Worm (Caenorhabditis elegans): ENCODE results near the gene rib-2.

Gene rib-2

DNA sequence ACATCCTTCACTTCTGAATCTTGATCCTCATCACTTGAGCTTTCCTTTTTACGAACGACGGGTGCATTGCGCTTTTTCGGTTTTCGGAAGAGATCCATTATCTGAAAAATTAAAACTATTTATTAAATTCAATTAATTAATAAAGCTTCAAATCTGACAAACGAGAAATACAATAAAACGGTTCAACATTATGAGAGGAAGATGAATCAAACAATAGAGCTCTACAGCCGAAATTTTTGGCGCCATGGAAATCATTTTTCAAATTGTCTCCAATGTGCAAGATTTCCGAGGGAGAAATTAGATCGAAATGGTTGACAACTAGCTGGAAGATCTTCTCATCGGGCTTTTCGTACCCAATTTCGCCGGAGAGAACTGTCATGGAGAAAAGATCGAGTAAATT is 14.9 kb downstream of the rib-2 start, which contains the start of gene rnf-113:
TSS of gene rnf-113 (minus strand) at position 101 of the 400 bp plus-strand sequence.
- TF ChIP-seq unc-62 (GFP tag; optimal IDR thresholded peaks at IDR 0.05): no peak

DNA sequence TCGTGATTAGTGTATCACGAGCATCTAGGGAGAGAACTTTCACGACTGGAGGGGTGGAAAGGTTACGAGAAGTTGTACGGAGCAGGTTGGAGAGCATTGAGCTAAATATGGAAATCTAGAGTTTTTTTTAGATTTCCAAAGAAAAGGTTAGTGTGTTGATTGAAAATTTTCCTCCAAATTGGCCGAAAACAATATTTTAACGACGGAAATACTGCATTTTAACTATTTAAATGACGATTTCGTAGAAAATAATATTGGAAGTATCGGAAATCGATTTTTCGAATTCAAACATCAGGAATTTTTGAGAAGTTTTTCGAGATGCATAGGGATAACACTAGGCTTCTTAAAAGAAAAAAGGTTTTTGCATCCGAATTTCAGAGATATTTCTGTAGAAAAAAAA is 15.8 kb downstream of the rib-2 start, which contains the start of gene K01G5.10:
TSS of gene K01G5.10 (minus strand) at position 101 of the 400 bp plus-strand sequence.
- TF ChIP-seq unc-62 (GFP tag; optimal IDR thresholded peaks at IDR 0.05): no peak

ce11 chrIII:10759050-10760023 is 16.7 kb downstream of the rib-2 start, which contains the start of gene tasp-1:
Gene tasp-1, plus strand, starts transcription at chrIII:10759307.
- peak; percentile 64 for TF ChIP-seq unc-62 (GFP tag; optimal IDR thresholded peaks at IDR 0.05)

DNA sequence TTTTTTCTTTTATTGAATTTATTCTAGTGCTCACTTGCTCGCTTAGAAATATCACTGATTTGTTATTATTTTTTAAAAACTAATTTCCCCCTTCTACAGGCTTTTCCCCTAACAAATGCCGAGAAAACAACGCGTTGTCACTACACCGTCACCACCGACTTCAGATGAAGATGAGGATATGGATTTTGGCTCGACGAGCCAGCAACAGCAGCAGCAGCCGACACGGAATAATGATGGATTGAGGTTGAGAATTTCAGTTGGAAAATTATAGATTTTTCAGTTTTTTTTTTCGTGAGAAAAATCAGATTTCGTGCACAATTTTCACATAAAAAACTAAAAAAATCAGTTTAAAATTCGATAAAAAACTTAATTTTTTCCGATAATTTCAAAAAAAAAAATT is 20.4 kb downstream of the rib-2 start, which contains the start of gene dpy-28:
TSS of gene dpy-28 (plus strand) at position 100 of the 400 bp plus-strand sequence.
- TF ChIP-seq unc-62 (GFP tag; optimal IDR thresholded peaks at IDR 0.05): no peak

DNA sequence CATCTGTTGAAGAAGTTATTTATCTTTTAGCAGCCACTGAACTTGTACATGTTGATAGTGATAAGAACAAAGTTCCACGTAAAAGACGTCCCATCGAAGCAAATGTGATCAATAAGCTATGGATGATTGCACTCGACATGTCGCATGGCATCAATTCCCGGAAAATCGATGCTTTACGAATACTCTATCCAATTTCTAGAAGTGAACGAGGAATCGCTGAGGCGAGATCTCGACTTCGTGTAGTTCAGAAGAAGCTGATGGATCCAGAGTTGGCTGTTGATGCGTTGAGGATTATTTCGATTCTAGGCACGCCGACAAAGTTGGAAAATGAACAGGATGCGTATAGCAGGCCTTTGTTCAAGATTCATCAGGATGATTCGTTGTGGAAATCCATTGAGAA is 27.1 kb downstream of the rib-2 start:
- no peak for TF ChIP-seq unc-62 (GFP tag; optimal IDR thresholded peaks at IDR 0.05)

DNA sequence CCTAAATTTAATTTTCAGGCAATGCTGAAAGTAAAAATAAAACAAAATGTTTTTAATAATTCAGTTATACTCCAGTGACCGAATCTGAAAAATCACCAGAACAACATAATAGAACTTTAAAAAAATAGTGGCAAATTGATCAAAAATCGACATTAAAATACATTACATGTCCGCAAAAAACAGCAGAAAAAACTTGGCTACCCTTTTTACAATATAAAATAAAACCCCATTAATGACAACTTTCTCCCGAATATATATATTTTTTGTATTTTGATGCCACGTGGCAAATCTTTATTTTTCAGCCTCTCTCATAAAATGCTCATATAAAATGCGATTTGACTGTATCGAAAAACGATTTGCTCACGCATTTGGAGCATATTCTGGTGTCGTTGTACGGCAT is 38.9 kb downstream of the rib-2 start, which contains the start of gene ptr-19:
TSS of gene ptr-19 (plus strand) at position 301 of the 400 bp plus-strand sequence.
- no peak for TF ChIP-seq unc-62 (GFP tag; optimal IDR thresholded peaks at IDR 0.05)

- TF ChIP-seq unc-62 (GFP tag; optimal IDR thresholded peaks at IDR 0.05): no peak
Measured at ce11 chrIII:10783052-10783451, 40.4 kb downstream of the rib-2 start.

- no peak for TF ChIP-seq unc-62 (GFP tag; optimal IDR thresholded peaks at IDR 0.05)
Measured at ce11 chrIII:10791233-10791632, 48.6 kb downstream of the rib-2 start.

ce11 chrIII:10794049-10794448 is 51.4 kb downstream of the rib-2 start, which contains the start of gene clec-163:
Gene clec-163, plus strand, starts transcription at chrIII:10794349.
- no peak for TF ChIP-seq unc-62 (GFP tag; optimal IDR thresholded peaks at IDR 0.05)

All from whole organism, dauer.